Worm (Caenorhabditis elegans): ENCODE measurements around the gene sir-2.2.

DNA sequence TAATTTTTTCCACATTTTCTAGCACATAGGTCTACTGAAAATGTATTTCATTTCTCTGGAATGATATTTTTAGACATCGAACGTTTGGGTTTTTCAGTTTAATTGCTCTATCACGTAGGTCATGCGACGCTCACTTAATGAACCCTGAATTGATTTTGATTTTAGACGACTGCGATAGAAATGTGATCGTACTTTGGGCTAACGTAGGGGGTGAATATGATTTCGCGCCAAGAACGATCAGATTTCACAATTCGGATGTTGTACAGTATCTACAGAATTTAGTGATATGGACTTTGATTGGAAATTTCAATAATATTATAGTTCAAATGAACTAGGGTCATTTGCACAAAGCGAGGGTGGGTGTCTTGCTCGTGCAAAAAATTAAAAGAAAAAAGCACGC is 24.3 kb downstream of the sir-2.2 start:
- TF ChIP-seq unc-62 (GFP tag; optimal IDR thresholded peaks at IDR 0.05 in 1 of 2), result no peak
- TF ChIP-seq unc-62 (tag; optimal IDR thresholded peaks at IDR 0.05), result no peak
- TF ChIP-seq jun-1 (tag; optimal IDR thresholded peaks at IDR 0.05), result no peak
- peak; percentile 49 for TF ChIP-seq dmd-6 (GFP tag; IDR thresholded peaks at IDR 0.05)
- no peak for TF ChIP-seq nhr-25 (tag; optimal IDR thresholded peaks at IDR 0.05; ENCODE audit: borderline replicate concordance, insufficient read depth)
- no peak for TF ChIP-seq ama-1 (optimal IDR thresholded peaks at IDR 0.05)
- no peak for TF ChIP-seq pha-4 (GFP tag; IDR thresholded peaks at IDR 0.05)
- no peak for TF ChIP-seq pha-4 (tag; optimal IDR thresholded peaks at IDR 0.05)
